Worm (Caenorhabditis elegans): ENCODE results near the gene fbxa-106.

- TF ChIP-seq snpc-4 (tag; optimal IDR thresholded peaks at IDR 0.05), result no peak
- TF ChIP-seq mep-1 (tag; optimal IDR thresholded peaks at IDR 0.05), result peak; percentile 19
- TF ChIP-seq elt-3 (tag; optimal IDR thresholded peaks at IDR 0.05), result no peak
- peak; percentile 23 for TF ChIP-seq lin-13 (tag; optimal IDR thresholded peaks at IDR 0.05)
- no peak for TF ChIP-seq ces-1 (GFP tag; optimal IDR thresholded peaks at IDR 0.05)
- TF ChIP-seq bed-3 (GFP tag; optimal IDR thresholded peaks at IDR 0.05), result no peak
- no peak for TF ChIP-seq M03D4.4 (tag; optimal IDR thresholded peaks at IDR 0.05)
- TF ChIP-seq unc-120 (tag; optimal IDR thresholded peaks at IDR 0.05; ENCODE audit: poor library complexity, severe bottlenecking), result no peak
- no peak for TF ChIP-seq ztf-11 (tag; optimal IDR thresholded peaks at IDR 0.05)
These were observed 1.8 kb upstream of the fbxa-106 start, which contains the start of gene slr-2 for ce11 chrV:18086783-18087182.
